Worm (Caenorhabditis elegans) whole organism, L4 larva: ENCODE data around the gene F58B4.3.
A peak's percentile ranks its signal among the peaks of the same experiment; 100 is the strongest.

Experiments used
- T26A8.4 ChIP-seq: fragments of 200-800 bp; sonication (Bioruptor generic); IDR thresholded peaks from 2 replicates; pipeline ENCODE4 v1.3.6; 2022; ENCODE audit warnings: missing genetic modification characterization, missing compliant biosample characterization
- Y5F2A.4 ChIP-seq: fragments of 200-800 bp; sonication (Bioruptor generic); optimal IDR thresholded peaks from 2 replicates; lab custom pipeline; 2018; ENCODE audit warnings: mild to moderate bottlenecking, missing genetic modification characterization, missing compliant biosample characterization
- lin-13 ChIP-seq: fragments of 150-350 bp; optimal IDR thresholded peaks from 2 replicates; lab custom pipeline; 2014; ENCODE audit warnings: missing biosample characterization, missing genetic modification reagents, missing genetic modification characterization
- lin-38 ChIP-seq: fragments of 200-800 bp; sonication (Bioruptor generic); IDR thresholded peaks from 2 replicates; pipeline ENCODE4 v1.3.6; 2022; ENCODE audit warnings: missing genetic modification reagents, missing genetic modification characterization, missing compliant biosample characterization
- pha-4 ChIP-seq, 2 experiments: fragments of 150-350 bp in 1 of 2; fragments of 200-800 bp in 1 of 2; sonication (Bioruptor generic) in 1 of 2; IDR thresholded peaks in 1 of 2; optimal IDR thresholded peaks in 1 of 2; 2 replicates each; pipeline versions ENCODE4 v1.3.6 to Lab custom; 2014 to 2022; ENCODE audit warnings: missing genetic modification characterization in 2 of 2, missing genetic modification reagents in 2 of 2, missing biosample characterization in 1 of 2, missing compliant biosample characterization in 1 of 2
- set-16 ChIP-seq: fragments of 200-800 bp; sonication (Bioruptor generic); IDR thresholded peaks from 2 replicates; pipeline ENCODE4 v1.3.6; 2022; ENCODE audit warnings: missing genetic modification reagents, missing genetic modification characterization, missing compliant biosample characterization
- snpc-4 ChIP-seq: fragments of 150-350 bp; optimal IDR thresholded peaks from 2 replicates; lab custom pipeline; 2014; ENCODE audit warnings: missing biosample characterization, missing genetic modification characterization
- ztf-11 ChIP-seq: fragments of 150-350 bp; optimal IDR thresholded peaks from 2 replicates; lab custom pipeline; 2014; ENCODE audit warnings: missing biosample characterization, missing genetic modification characterization
- ztf-7 ChIP-seq: fragments of 150-350 bp; optimal IDR thresholded peaks from 2 replicates; lab custom pipeline; 2014; ENCODE audit warnings: missing biosample characterization, missing genetic modification characterization

- TF ChIP-seq T26A8.4 (GFP tag; lab: Robert Waterston, UW) (no peak), ztf-11 (tag; lab: Kevin White, UChicago) (no peak), ztf-7 (tag; lab: Kevin White, UChicago) (peak; percentile 76), lin-38 (GFP tag; lab: Robert Waterston, UW) (no peak; the same call in 1 of the 2 replicates), snpc-4 (tag; lab: Kevin White, UChicago) (no peak), set-16 (no peak), lin-13 (GFP tag; lab: Kevin White, UChicago) (no peak), Y5F2A.4 (GFP tag; lab: Kevin White, UChicago) (no peak), pha-4 (GFP tag; IDR thresholded peaks at IDR 0.05; lab: Robert Waterston, UW) (no peak; the same call in 1 of the 2 replicates), pha-4 (tag; optimal IDR thresholded peaks at IDR 0.05; lab: Kevin White, UChicago) (no peak)
Measured at ce11 chrV:10938739-10939138, 9.1 kb downstream of the F58B4.3 start, which contains the start of gene F17C11.11.
